Worm (Caenorhabditis elegans): ENCODE results near the gene K09D9.3.

DNA sequence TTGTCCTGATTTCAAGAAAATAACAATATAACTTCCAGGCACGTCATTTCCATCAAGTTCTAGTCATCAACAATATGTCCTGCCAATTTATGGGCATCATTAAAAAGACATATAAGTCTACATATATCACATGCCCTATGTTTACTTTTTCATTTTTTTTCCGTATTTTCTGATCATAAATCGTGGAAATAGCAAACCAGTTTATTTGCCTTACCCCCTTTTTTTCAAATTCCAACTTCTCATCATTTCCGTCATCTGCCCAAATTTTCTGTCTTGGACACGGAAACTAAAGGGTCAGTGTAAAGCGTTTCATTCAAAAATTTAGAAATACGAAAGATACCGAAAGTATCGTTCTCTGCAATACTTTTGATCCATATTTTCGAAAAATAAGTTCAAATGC is 27.0 kb upstream of the K09D9.3 start:
- TF ChIP-seq sdz-12 (GFP tag; optimal IDR thresholded peaks at IDR 0.05) (no peak), nhr-6 (tag; optimal IDR thresholded peaks at IDR 0.05) (no peak), nhr-10 (tag; optimal IDR thresholded peaks at IDR 0.05) (no peak), nhr-76 (tag; optimal IDR thresholded peaks at IDR 0.05) (no peak), ztf-11 (tag; optimal IDR thresholded peaks at IDR 0.05) (no peak), unc-62 (GFP tag; optimal IDR thresholded peaks at IDR 0.05 in 1 of 2) (no peak), unc-62 (tag; optimal IDR thresholded peaks at IDR 0.05) (no peak), D1046.2 (GFP tag; IDR thresholded peaks at IDR 0.05) (no peak), hmg-1.1 (GFP tag; IDR thresholded peaks at IDR 0.05) (no peak), pqm-1 (tag; optimal IDR thresholded peaks at IDR 0.05) (no peak), dpl-1 (GFP tag; optimal IDR thresholded peaks at IDR 0.05) (no peak), set-16 (GFP tag; IDR thresholded peaks at IDR 0.05) (no peak), nhr-28 (tag; optimal IDR thresholded peaks at IDR 0.05) (no peak), egl-27 (tag; optimal IDR thresholded peaks at IDR 0.05) (no peak), unc-39 (tag; optimal IDR thresholded peaks at IDR 0.05) (no peak)
